Worm (Caenorhabditis elegans) whole organism, L4 larva: ENCODE results near the gene F35H12.1.

Source experiments
- D1046.2 ChIP-seq: fragments of 200-800 bp; sonication (Bioruptor generic); IDR thresholded peaks from 2 replicates; pipeline ENCODE4 v1.3.6; 2022; ENCODE audit warnings: missing genetic modification characterization, missing compliant biosample characterization
- T20F7.1 ChIP-seq: fragments of 200-800 bp; sonication (Bioruptor generic); optimal IDR thresholded peaks from 2 replicates; lab custom pipeline; 2018; ENCODE audit warnings: mild to moderate bottlenecking, missing genetic modification characterization, missing compliant biosample characterization
- T26A8.4 ChIP-seq: fragments of 200-800 bp; sonication (Bioruptor generic); IDR thresholded peaks from 2 replicates; pipeline ENCODE4 v1.3.6; 2022; ENCODE audit warnings: missing genetic modification characterization, missing compliant biosample characterization
- Y5F2A.4 ChIP-seq: fragments of 200-800 bp; sonication (Bioruptor generic); optimal IDR thresholded peaks from 2 replicates; lab custom pipeline; 2018; ENCODE audit warnings: mild to moderate bottlenecking, missing genetic modification characterization, missing compliant biosample characterization
- Y75B8A.6 ChIP-seq: fragments of 200-800 bp; sonication (Bioruptor generic); IDR thresholded peaks from 2 replicates; pipeline ENCODE4 v1.3.6; 2022; ENCODE audit warnings: missing genetic modification reagents, missing genetic modification characterization, missing compliant biosample characterization
- ZK546.5 ChIP-seq, 2 experiments: sonication (generic microtip); optimal IDR thresholded peaks; 2 replicates each; lab custom pipeline; 2017; ENCODE audit warnings: missing biosample characterization in 2 of 2, missing genetic modification characterization in 2 of 2
- aha-1 ChIP-seq: fragments of 150-350 bp; peaks from one replicate; lab custom pipeline; 2014; ENCODE audit warnings: missing biosample characterization, missing genetic modification characterization
- attf-4 ChIP-seq: sonication (generic microtip); optimal IDR thresholded peaks from 3 replicates; lab custom pipeline; 2017; ENCODE audit warnings: missing biosample characterization, missing genetic modification characterization
- ceh-32 ChIP-seq: sonication (generic microtip); optimal IDR thresholded peaks from 2 replicates; lab custom pipeline; 2016; ENCODE audit warnings: mild to moderate bottlenecking, missing genetic modification characterization, missing compliant biosample characterization; ENCODE audit not compliant: poor library complexity
- ceh-44 ChIP-seq: fragments of 200-800 bp; sonication (Bioruptor generic); IDR thresholded peaks from 2 replicates; pipeline ENCODE4 v1.3.6; 2022; ENCODE audit warnings: missing genetic modification reagents, missing genetic modification characterization, missing compliant biosample characterization
- daf-12 ChIP-seq: fragments of 150-350 bp; optimal IDR thresholded peaks from 2 replicates; lab custom pipeline; 2014; ENCODE audit warnings: missing biosample characterization, missing genetic modification reagents, missing genetic modification characterization
- dmd-8 ChIP-seq: fragments of 200-800 bp; sonication (Bioruptor generic); IDR thresholded peaks from 2 replicates; pipeline ENCODE4 v1.3.6; 2022; ENCODE audit warnings: missing genetic modification characterization, missing compliant biosample characterization
- duxl-1 ChIP-seq: sonication (generic microtip); optimal IDR thresholded peaks from 2 replicates; lab custom pipeline; 2016; ENCODE audit warnings: mild to moderate bottlenecking, missing genetic modification characterization, moderate library complexity, missing compliant biosample characterization; ENCODE audit not compliant: poor library complexity
- dve-1 ChIP-seq: sonication (generic microtip); optimal IDR thresholded peaks from 2 replicates; lab custom pipeline; 2017; ENCODE audit warnings: antibody characterized with exemption, mild to moderate bottlenecking, missing genetic modification characterization, missing compliant biosample characterization; ENCODE audit not compliant: insufficient read depth
- egl-27 ChIP-seq: sonication (generic microtip); optimal IDR thresholded peaks from 3 replicates; lab custom pipeline; 2017; ENCODE audit warnings: missing biosample characterization, missing genetic modification reagents, missing genetic modification characterization
- hif-1 ChIP-seq, 2 experiments: sonication (generic microtip); optimal IDR thresholded peaks; 2 replicates each; lab custom pipeline; 2016 to 2017; ENCODE audit warnings: missing compliant biosample characterization in 2 of 2, missing genetic modification characterization in 2 of 2, missing genetic modification reagents in 2 of 2, missing genotype in 2 of 2, mild to moderate bottlenecking in 1 of 2
- hmg-1.1 ChIP-seq: fragments of 200-800 bp; sonication (Bioruptor generic); IDR thresholded peaks from 2 replicates; pipeline ENCODE4 v1.3.6; 2022; ENCODE audit warnings: missing genetic modification reagents, missing genetic modification characterization, missing compliant biosample characterization
- jun-1 ChIP-seq: fragments of 150-350 bp; optimal IDR thresholded peaks from 2 replicates; lab custom pipeline; 2014; ENCODE audit warnings: missing biosample characterization, missing genetic modification reagents, missing genetic modification characterization
- lin-1 ChIP-seq: fragments of 200-800 bp; sonication (Bioruptor generic); IDR thresholded peaks from 2 replicates; pipeline ENCODE4 v1.3.6; 2022; ENCODE audit warnings: missing genetic modification reagents, missing genetic modification characterization, missing compliant biosample characterization
- lin-38 ChIP-seq: fragments of 200-800 bp; sonication (Bioruptor generic); IDR thresholded peaks from 2 replicates; pipeline ENCODE4 v1.3.6; 2022; ENCODE audit warnings: missing genetic modification reagents, missing genetic modification characterization, missing compliant biosample characterization
- lsy-2 ChIP-seq, 2 experiments: fragments of 150-350 bp in 1 of 2; sonication (generic microtip) in 1 of 2; optimal IDR thresholded peaks; 2 replicates each; lab custom pipeline; 2014 to 2017; ENCODE audit warnings: missing biosample characterization in 2 of 2, missing genetic modification characterization in 2 of 2
- mdl-1 ChIP-seq, 2 experiments: fragments of 150-350 bp in 1 of 2; sonication (generic microtip) in 1 of 2; optimal IDR thresholded peaks; 2 replicates each; lab custom pipeline; 2014 to 2017; ENCODE audit warnings: missing biosample characterization in 2 of 2, missing genetic modification characterization in 2 of 2
- mep-1 ChIP-seq: fragments of 150-350 bp; sonication (generic microtip); optimal IDR thresholded peaks from 3 replicates; lab custom pipeline; 2014; ENCODE audit warnings: missing biosample characterization, missing genetic modification characterization
- mxl-2 ChIP-seq: fragments of 200-800 bp; sonication (Bioruptor generic); conservative IDR thresholded peaks from 2 replicates; pipeline ENCODE4 v1.3.6; 2022; ENCODE audit warnings: missing genetic modification reagents, missing genetic modification characterization, missing compliant biosample characterization
- nhr-11 ChIP-seq: fragments of 150-350 bp; optimal IDR thresholded peaks from 2 replicates; lab custom pipeline; 2014; ENCODE audit warnings: missing biosample characterization, missing genetic modification characterization
- nhr-25 ChIP-seq: sonication (generic microtip); optimal IDR thresholded peaks from 2 replicates; lab custom pipeline; 2017; ENCODE audit warnings: missing genetic modification characterization, mild to moderate bottlenecking, missing compliant biosample characterization, antibody characterized with exemption, moderate library complexity, borderline replicate concordance; ENCODE audit not compliant: insufficient read depth
- nhr-28 ChIP-seq: fragments of 150-350 bp; optimal IDR thresholded peaks from 2 replicates; lab custom pipeline; 2014; ENCODE audit warnings: missing biosample characterization, missing genetic modification characterization
- nhr-41 ChIP-seq: fragments of 200-800 bp; sonication (Bioruptor generic); IDR thresholded peaks from 2 replicates; pipeline ENCODE4 v1.3.6; 2022; ENCODE audit warnings: missing genetic modification reagents, missing genetic modification characterization, missing compliant biosample characterization
- nhr-48 ChIP-seq: sonication (generic microtip); optimal IDR thresholded peaks from 2 replicates; lab custom pipeline; 2016; ENCODE audit warnings: mild to moderate bottlenecking, missing genetic modification characterization, missing compliant biosample characterization
- nhr-6 ChIP-seq: fragments of 150-350 bp; optimal IDR thresholded peaks from 2 replicates; lab custom pipeline; 2014; ENCODE audit warnings: missing biosample characterization, missing genetic modification characterization
- pha-4 ChIP-seq, 2 experiments: fragments of 150-350 bp in 1 of 2; fragments of 200-800 bp in 1 of 2; sonication (Bioruptor generic) in 1 of 2; IDR thresholded peaks in 1 of 2; optimal IDR thresholded peaks in 1 of 2; 2 replicates each; pipeline versions ENCODE4 v1.3.6 to Lab custom; 2014 to 2022; ENCODE audit warnings: missing genetic modification characterization in 2 of 2, missing genetic modification reagents in 2 of 2, missing biosample characterization in 1 of 2, missing compliant biosample characterization in 1 of 2
- php-3 ChIP-seq: fragments of 200-800 bp; sonication (Bioruptor generic); IDR thresholded peaks from 2 replicates; pipeline ENCODE4 v1.3.6; 2022; ENCODE audit warnings: missing genetic modification reagents, missing genetic modification characterization, missing compliant biosample characterization
- pqm-1 ChIP-seq: sonication (generic microtip); optimal IDR thresholded peaks from 2 replicates; lab custom pipeline; 2017; ENCODE audit warnings: missing biosample characterization, missing genetic modification characterization
- rbr-2 ChIP-seq: sonication (generic microtip); optimal IDR thresholded peaks from 2 replicates; lab custom pipeline; 2016; ENCODE audit warnings: missing genotype, missing genetic modification characterization, missing compliant biosample characterization
- set-16 ChIP-seq: fragments of 200-800 bp; sonication (Bioruptor generic); IDR thresholded peaks from 2 replicates; pipeline ENCODE4 v1.3.6; 2022; ENCODE audit warnings: missing genetic modification reagents, missing genetic modification characterization, missing compliant biosample characterization
- skn-1 ChIP-seq: fragments of 150-350 bp; optimal IDR thresholded peaks from 2 replicates; lab custom pipeline; 2014; ENCODE audit warnings: missing biosample characterization, missing genetic modification characterization
- spr-1 ChIP-seq: sonication (generic microtip); optimal IDR thresholded peaks from 2 replicates; lab custom pipeline; 2016; ENCODE audit warnings: mild to moderate bottlenecking, missing genetic modification characterization, missing compliant biosample characterization
- tra-1 ChIP-seq: fragments of 200-800 bp; sonication (Bioruptor generic); IDR thresholded peaks from 2 replicates; pipeline ENCODE4 v1.3.6; 2022; ENCODE audit warnings: missing genetic modification reagents, missing genetic modification characterization, missing compliant biosample characterization
- unc-62 ChIP-seq, 3 experiments: fragments of 150-350 bp in 1 of 3; sonication (generic microtip); optimal IDR thresholded peaks in 2 of 3; peaks in 1 of 3; 1 replicate in 1 of 3; 2 replicates in 2 of 3; lab custom pipeline; 2014 to 2017; ENCODE audit warnings: missing biosample characterization in 3 of 3, missing genetic modification characterization in 3 of 3, missing genetic modification reagents in 3 of 3, missing genotype in 1 of 3
- vab-7 ChIP-seq: fragments of 200-800 bp; sonication (Bioruptor generic); IDR thresholded peaks from 2 replicates; pipeline ENCODE4 v1.3.6; 2022; ENCODE audit warnings: missing genetic modification reagents, missing genetic modification characterization, missing compliant biosample characterization
- zag-1 ChIP-seq: fragments of 150-350 bp; optimal IDR thresholded peaks from 2 replicates; lab custom pipeline; 2014; ENCODE audit warnings: missing biosample characterization, missing genetic modification characterization
- zfp-3 ChIP-seq: fragments of 200-800 bp; sonication (Bioruptor generic); conservative IDR thresholded peaks from 2 replicates; pipeline ENCODE4 v1.3.6; 2022; ENCODE audit warnings: missing genetic modification reagents, missing genetic modification characterization, missing compliant biosample characterization
- zip-11 ChIP-seq: fragments of 200-800 bp; sonication (Bioruptor generic); IDR thresholded peaks from 2 replicates; pipeline ENCODE4 v1.3.6; 2022; ENCODE audit warnings: missing genetic modification characterization, missing compliant biosample characterization

F35H12.1 gene

ce11 chrX:949466-949865 is 15.9 kb downstream of the F35H12.1 start (continued):
- TF ChIP-seq vab-7 (GFP tag; lab: Robert Waterston, UW) (peak; percentile 72), attf-4 (no peak), D1046.2 (GFP tag; lab: Robert Waterston, UW) (no peak), T26A8.4 (GFP tag; lab: Robert Waterston, UW) (peak; percentile 83), lin-38 (peak; percentile 59), Y75B8A.6 (GFP tag; lab: Robert Waterston, UW) (no peak), nhr-48 (tag; lab: Kevin White, UChicago) (peak; percentile 91), spr-1 (tag; lab: Kevin White, UChicago) (peak; percentile 70), jun-1 (tag; lab: Kevin White, UChicago) (no peak)

- TF ChIP-seq nhr-41 (GFP tag; lab: Robert Waterston, UW), result no peak
- TF ChIP-seq zfp-3, result no peak
- TF ChIP-seq dmd-8 (GFP tag; lab: Robert Waterston, UW), result no peak
- no peak for TF ChIP-seq mep-1
- no peak for TF ChIP-seq ceh-44 (GFP tag; lab: Robert Waterston, UW)
- TF ChIP-seq hif-1 (tag; optimal IDR thresholded peaks at IDR 0.05; lab: Kevin White, UChicago), result no peak
- no peak for TF ChIP-seq nhr-28 (tag; lab: Kevin White, UChicago)
- no peak for TF ChIP-seq set-16 (GFP tag; lab: Robert Waterston, UW)
- TF ChIP-seq zip-11, result no peak
- TF ChIP-seq php-3 (GFP tag; lab: Robert Waterston, UW), result no peak
- no peak for TF ChIP-seq pha-4 (GFP tag; IDR thresholded peaks at IDR 0.05; lab: Robert Waterston, UW)
- TF ChIP-seq pha-4 (tag; optimal IDR thresholded peaks at IDR 0.05; lab: Kevin White, UChicago), result no peak
- TF ChIP-seq nhr-25 (tag; lab: Kevin White, UChicago), result no peak
- no peak for TF ChIP-seq pqm-1 (tag; lab: Kevin White, UChicago)
- TF ChIP-seq skn-1 (tag; lab: Kevin White, UChicago), result no peak
- TF ChIP-seq, all 104 proteins: peak for 0
Measured at ce11 chrX:950482-950881, 16.9 kb downstream of the F35H12.1 start, which contains the start of gene arr-1. Gene arr-1, plus strand, starts transcription at chrX:950782.

- TF ChIP-seq nhr-41 (GFP tag; lab: Robert Waterston, UW), result no peak
- peak in 1 of 2 experiments; percentile 26 for TF ChIP-seq lsy-2 (tag; optimal IDR thresholded peaks at IDR 0.05; lab: Kevin White, UChicago)
- TF ChIP-seq ceh-32, result no peak
- TF ChIP-seq rbr-2 (tag; lab: Kevin White, UChicago), result peak; percentile 29
- TF ChIP-seq mdl-1 (tag; optimal IDR thresholded peaks at IDR 0.05; lab: Kevin White, UChicago), result no peak
- TF ChIP-seq unc-62 (GFP tag; optimal IDR thresholded peaks at IDR 0.05 in 1 of 2; lab: Kevin White, UChicago), result peak in 1 of 2 experiments; percentile 92
- no peak for TF ChIP-seq unc-62 (tag; optimal IDR thresholded peaks at IDR 0.05; lab: Kevin White, UChicago)
- TF ChIP-seq, all 104 proteins: peak for 3
Measured at ce11 chrX:952557-953083, 19.0 kb downstream of the F35H12.1 start.

- TF ChIP-seq Y5F2A.4 (GFP tag; lab: Kevin White, UChicago) (no peak), daf-12 (tag; lab: Kevin White, UChicago) (no peak), Y75B8A.6 (GFP tag; lab: Robert Waterston, UW) (no peak), dmd-8 (GFP tag; lab: Robert Waterston, UW) (no peak), egl-27 (tag; lab: Kevin White, UChicago) (no peak), ceh-44 (GFP tag; lab: Robert Waterston, UW) (no peak), hmg-1.1 (GFP tag; lab: Robert Waterston, UW) (0 out of 2 replicates have a peak, but pooled peaks have one; percentile 30), mxl-2 (GFP tag; lab: Robert Waterston, UW) (no peak), ZK546.5 (tag; optimal IDR thresholded peaks at IDR 0.05; lab: Kevin White, UChicago) (no peak), lsy-2 (tag; optimal IDR thresholded peaks at IDR 0.05; lab: Kevin White, UChicago) (peak in 1 of 2 experiments; percentile 58), mep-1 (peak; percentile 12), dve-1 (tag; lab: Kevin White, UChicago) (peak; percentile 26), T20F7.1 (GFP tag; lab: Kevin White, UChicago) (peak; percentile 92), aha-1 (tag; lab: Kevin White, UChicago) (no peak), zag-1 (tag; lab: Kevin White, UChicago) (no peak), nhr-11 (tag; lab: Kevin White, UChicago) (no peak), nhr-6 (no peak), lin-1 (GFP tag; lab: Robert Waterston, UW) (no peak), duxl-1 (tag; lab: Kevin White, UChicago) (no peak), tra-1 (no peak)
Measured at ce11 chrX:954499-955061, 21.0 kb downstream of the F35H12.1 start, which contains the start of gene apm-3. Gene apm-3, plus strand, starts transcription at chrX:954975.
